Worm (Caenorhabditis elegans): ENCODE measurements around the gene Y50E8A.1.

Gene Y50E8A.1

ce11 chrV:14726596-14726995 is at the start of gene Y50E8A.1:
Gene Y50E8A.1, plus strand, starts transcription at chrV:14726896.
- no peak for TF ChIP-seq unc-62 (GFP tag; optimal IDR thresholded peaks at IDR 0.05)

- TF ChIP-seq unc-62 (GFP tag; optimal IDR thresholded peaks at IDR 0.05) = no peak
These were observed 48.4 kb upstream of the Y50E8A.1 start for ce11 chrV:14678298-14678697.

ce11 chrV:14680014-14680413 is 46.7 kb upstream of the Y50E8A.1 start, which contains the start of gene C47E8.3:
Gene C47E8.3, plus strand, starts transcription at chrV:14680314.
- no peak for TF ChIP-seq unc-62 (GFP tag; optimal IDR thresholded peaks at IDR 0.05)

- no peak for TF ChIP-seq unc-62 (GFP tag; optimal IDR thresholded peaks at IDR 0.05)
These were observed 43.8 kb upstream of the Y50E8A.1 start for ce11 chrV:14682870-14683269.

ce11 chrV:14683291-14683690 is 43.4 kb upstream of the Y50E8A.1 start:
- no peak for TF ChIP-seq unc-62 (GFP tag; optimal IDR thresholded peaks at IDR 0.05)

ce11 chrV:14683926-14684325 is 42.8 kb upstream of the Y50E8A.1 start:
- TF ChIP-seq unc-62 (GFP tag; optimal IDR thresholded peaks at IDR 0.05) = no peak

- no peak for TF ChIP-seq unc-62 (GFP tag; optimal IDR thresholded peaks at IDR 0.05)
These were observed 42.1 kb upstream of the Y50E8A.1 start, which contains the start of gene hsp-90 for ce11 chrV:14684359-14685312. Gene hsp-90, plus strand, starts transcription at chrV:14684918.

- no peak for TF ChIP-seq unc-62 (GFP tag; optimal IDR thresholded peaks at IDR 0.05)
These were observed 41.1 kb upstream of the Y50E8A.1 start, which contains the start of gene C47E8.4 for ce11 chrV:14685435-14686058. Gene C47E8.4, minus strand, starts transcription at chrV:14685485.

ce11 chrV:14686231-14687105 is 40.2 kb upstream of the Y50E8A.1 start:
- no peak for TF ChIP-seq unc-62 (GFP tag; optimal IDR thresholded peaks at IDR 0.05)

ce11 chrV:14687106-14687964 is 39.4 kb upstream of the Y50E8A.1 start:
- TF ChIP-seq unc-62 (GFP tag; optimal IDR thresholded peaks at IDR 0.05) = no peak

ce11 chrV:14688097-14688912 is 38.4 kb upstream of the Y50E8A.1 start, which contains the start of gene C47E8.11:
Gene C47E8.11, plus strand, starts transcription at chrV:14688616.
- no peak for TF ChIP-seq unc-62 (GFP tag; optimal IDR thresholded peaks at IDR 0.05)

ce11 chrV:14689060-14689750 is 37.5 kb upstream of the Y50E8A.1 start, which contains the start of gene gasr-8:
Gene gasr-8, plus strand, starts transcription at chrV:14689110.
- no peak for TF ChIP-seq unc-62 (GFP tag; optimal IDR thresholded peaks at IDR 0.05)

ce11 chrV:14695713-14696112 is 31.0 kb upstream of the Y50E8A.1 start:
- no peak for TF ChIP-seq unc-62 (GFP tag; optimal IDR thresholded peaks at IDR 0.05)

All from whole organism, dauer.